Worm (Caenorhabditis elegans) whole organism, L4 larva: ENCODE measurements around the gene F42A9.8.

Experiments used
- F26F4.8 ChIP-seq: fragments of 200-800 bp; sonication (Bioruptor generic); conservative IDR thresholded peaks from 2 replicates; pipeline ENCODE4 v1.3.6; 2022; ENCODE audit warnings: missing genetic modification characterization, missing compliant biosample characterization
- aly-2 ChIP-seq: sonication (generic microtip); optimal IDR thresholded peaks from 2 replicates; lab custom pipeline; 2018; ENCODE audit warnings: missing biosample characterization, missing genetic modification characterization
- ama-1 ChIP-seq: fragments of 150-350 bp; optimal IDR thresholded peaks from 2 replicates; lab custom pipeline; 2014; ENCODE audit warnings: inconsistent platforms, mixed read lengths
- ceh-28 ChIP-seq: fragments of 150-350 bp; optimal IDR thresholded peaks from 2 replicates; lab custom pipeline; 2014; ENCODE audit warnings: missing biosample characterization, missing genetic modification reagents, missing genetic modification characterization
- duxl-1 ChIP-seq: sonication (generic microtip); optimal IDR thresholded peaks from 2 replicates; lab custom pipeline; 2016; ENCODE audit warnings: mild to moderate bottlenecking, missing genetic modification characterization, moderate library complexity, missing compliant biosample characterization; ENCODE audit not compliant: poor library complexity
- fos-1 ChIP-seq: fragments of 150-350 bp; optimal IDR thresholded peaks from 2 replicates; lab custom pipeline; 2014; ENCODE audit warnings: missing biosample characterization, missing genetic modification characterization
- mdt-29 ChIP-seq: fragments of 200-800 bp; sonication (Bioruptor generic); IDR thresholded peaks from 2 replicates; pipeline ENCODE4 v1.3.6; 2022; ENCODE audit warnings: missing genetic modification reagents, missing genetic modification characterization, missing compliant biosample characterization
- nhr-28 ChIP-seq: fragments of 150-350 bp; optimal IDR thresholded peaks from 2 replicates; lab custom pipeline; 2014; ENCODE audit warnings: missing biosample characterization, missing genetic modification characterization
- nhr-76 ChIP-seq: fragments of 150-350 bp; optimal IDR thresholded peaks from 2 replicates; lab custom pipeline; 2014; ENCODE audit warnings: missing biosample characterization, missing genetic modification characterization
- snpc-4 ChIP-seq: fragments of 150-350 bp; optimal IDR thresholded peaks from 2 replicates; lab custom pipeline; 2014; ENCODE audit warnings: missing biosample characterization, missing genetic modification characterization

DNA sequence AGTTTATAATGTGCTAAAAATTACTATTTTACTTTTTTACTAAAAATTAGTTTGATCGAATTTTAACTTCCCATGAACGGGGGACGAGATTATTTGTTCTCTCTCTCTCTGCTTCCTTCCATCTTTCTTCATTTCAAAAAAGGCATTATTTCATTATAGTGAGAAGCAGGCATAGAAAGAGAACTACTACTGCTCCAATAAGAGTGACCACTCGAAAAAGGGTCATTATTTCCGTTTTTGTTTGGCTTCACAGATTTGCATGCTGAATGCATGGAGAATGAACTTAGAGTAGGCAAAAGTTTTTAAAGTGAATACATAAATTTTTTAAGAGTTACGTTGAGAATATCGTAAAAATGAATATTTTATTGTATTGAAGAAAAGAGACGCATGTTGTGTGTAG lies 47.9 kb downstream of the F42A9.8 start:
- TF ChIP-seq fos-1 (tag; lab: Kevin White, UChicago) (no peak), duxl-1 (tag; lab: Kevin White, UChicago) (no peak), ceh-28 (no peak), snpc-4 (no peak), F26F4.8 (GFP tag; lab: Robert Waterston, UW) (no peak), nhr-28 (tag; lab: Kevin White, UChicago) (no peak), ama-1 (lab: Kevin White, UChicago) (no peak), mdt-29 (GFP tag; lab: Robert Waterston, UW) (no peak), aly-2 (tag; lab: Kevin White, UChicago) (no peak), nhr-76 (no peak)
